Worm (Caenorhabditis elegans) whole organism, young adult: ENCODE data around the gene Y38E10A.3.

Source experiments
- C06A6.2 ChIP-seq: fragments of 200-800 bp; sonication (Bioruptor generic); conservative IDR thresholded peaks from 2 replicates; pipeline ENCODE4 v1.3.6; 2022; ENCODE audit warnings: missing genetic modification characterization, missing compliant biosample characterization
- F10E7.11 ChIP-seq: sonication (generic microtip); optimal IDR thresholded peaks from 2 replicates; lab custom pipeline; 2017; ENCODE audit warnings: mild to moderate bottlenecking, missing genetic modification characterization, moderate library complexity, missing compliant biosample characterization
- F22D6.2 ChIP-seq: sonication (generic microtip); optimal IDR thresholded peaks from 2 replicates; lab custom pipeline; 2016; ENCODE audit warnings: mild to moderate bottlenecking, missing genetic modification characterization, missing compliant biosample characterization
- K11D2.4 ChIP-seq: fragments of 200-800 bp; sonication (Bioruptor generic); IDR thresholded peaks from 2 replicates; pipeline ENCODE4 v1.3.6; 2022; ENCODE audit warnings: missing genetic modification reagents, missing genetic modification characterization, missing compliant biosample characterization
- Y53F4B.3 ChIP-seq: fragments of 200-800 bp; sonication (Bioruptor generic); IDR thresholded peaks from 2 replicates; pipeline ENCODE4 v1.3.6; 2022; ENCODE audit warnings: missing genetic modification reagents, missing genetic modification characterization, missing compliant biosample characterization
- ZK185.1 ChIP-seq: sonication (generic microtip); optimal IDR thresholded peaks from 2 replicates; lab custom pipeline; 2016; ENCODE audit warnings: mild to moderate bottlenecking, missing genetic modification characterization, missing compliant biosample characterization; ENCODE audit not compliant: poor library complexity, severe bottlenecking
- attf-3 ChIP-seq: fragments of 200-800 bp; sonication (Bioruptor generic); conservative IDR thresholded peaks from 2 replicates; pipeline ENCODE4 v1.3.6; 2022; ENCODE audit warnings: missing genetic modification reagents, missing genetic modification characterization, missing compliant biosample characterization
- bed-1 ChIP-seq: fragments of 200-800 bp; sonication (Bioruptor generic); IDR thresholded peaks from 2 replicates; pipeline ENCODE4 v1.3.6; 2022; ENCODE audit warnings: missing genetic modification reagents, missing genetic modification characterization, missing compliant biosample characterization
- ceh-27 ChIP-seq: fragments of 200-800 bp; sonication (Bioruptor generic); optimal IDR thresholded peaks from 2 replicates; lab custom pipeline; 2018; ENCODE audit warnings: mild to moderate bottlenecking, missing genetic modification characterization, moderate library complexity, missing compliant biosample characterization
- dpl-1 ChIP-seq: fragments of 150-350 bp; optimal IDR thresholded peaks from 2 replicates; lab custom pipeline; 2014; ENCODE audit warnings: missing biosample characterization, missing genetic modification reagents, missing genetic modification characterization
- efl-1 ChIP-seq: fragments of 150-350 bp; optimal IDR thresholded peaks from 2 replicates; lab custom pipeline; 2014; ENCODE audit warnings: missing biosample characterization, missing genetic modification reagents, missing genetic modification characterization
- egl-44 ChIP-seq: fragments of 200-800 bp; sonication (Bioruptor generic); IDR thresholded peaks from 2 replicates; pipeline ENCODE4 v1.3.6; 2022; ENCODE audit warnings: missing genetic modification reagents, missing genetic modification characterization, missing compliant biosample characterization
- ekl-4 ChIP-seq: fragments of 200-800 bp; sonication (Bioruptor generic); IDR thresholded peaks from 2 replicates; pipeline ENCODE4 v1.3.6; 2022; ENCODE audit warnings: missing genetic modification reagents, missing genetic modification characterization, missing compliant biosample characterization
- gei-17 ChIP-seq: fragments of 200-800 bp; sonication (Bioruptor generic); optimal IDR thresholded peaks from 2 replicates; lab custom pipeline; 2018; ENCODE audit warnings: mild to moderate bottlenecking, missing genetic modification characterization, missing compliant biosample characterization
- hlh-26 ChIP-seq: fragments of 200-800 bp; sonication (Bioruptor generic); conservative IDR thresholded peaks from 2 replicates; pipeline ENCODE4 v1.3.6; 2022; ENCODE audit warnings: missing genetic modification reagents, missing genetic modification characterization, missing compliant biosample characterization
- hrde-1 ChIP-seq: sonication (generic microtip); optimal IDR thresholded peaks from 2 replicates; lab custom pipeline; 2016; ENCODE audit warnings: missing genetic modification characterization, mild to moderate bottlenecking, missing compliant biosample characterization, moderate library complexity, missing genotype, missing genetic modification reagents, borderline replicate concordance
- lin-54 ChIP-seq: fragments of 200-800 bp; sonication (Bioruptor generic); optimal IDR thresholded peaks from 2 replicates; lab custom pipeline; 2018; ENCODE audit warnings: mild to moderate bottlenecking, missing genetic modification characterization, missing compliant biosample characterization
- madf-6 ChIP-seq: fragments of 200-800 bp; sonication (Bioruptor generic); IDR thresholded peaks from 2 replicates; pipeline ENCODE4 v1.3.6; 2022; ENCODE audit warnings: missing genetic modification reagents, missing genetic modification characterization, missing compliant biosample characterization
- madf-8 ChIP-seq: fragments of 200-800 bp; sonication (Bioruptor generic); conservative IDR thresholded peaks from 2 replicates; pipeline ENCODE4 v1.3.6; 2022; ENCODE audit warnings: missing genetic modification reagents, missing genetic modification characterization, missing compliant biosample characterization
- mes-4 ChIP-seq: sonication (generic microtip); optimal IDR thresholded peaks from 2 replicates; lab custom pipeline; 2016; ENCODE audit warnings: missing genotype, missing genetic modification characterization, missing compliant biosample characterization
- nhr-179 ChIP-seq: sonication (generic microtip); optimal IDR thresholded peaks from 2 replicates; lab custom pipeline; 2016; ENCODE audit warnings: mild to moderate bottlenecking, missing genetic modification characterization, missing compliant biosample characterization
- nhr-27 ChIP-seq: fragments of 200-800 bp; sonication (Bioruptor generic); optimal IDR thresholded peaks from 2 replicates; lab custom pipeline; 2018; ENCODE audit warnings: mild to moderate bottlenecking, missing genetic modification characterization, moderate library complexity, missing compliant biosample characterization
- nhr-80 ChIP-seq: sonication (generic microtip); optimal IDR thresholded peaks from 2 replicates; lab custom pipeline; 2016; ENCODE audit warnings: missing genetic modification characterization, missing compliant biosample characterization
- rpc-1 ChIP-seq, 2 experiments: fragments of 150-350 bp in 1 of 2; sonication (generic microtip) in 1 of 2; optimal IDR thresholded peaks; 2 replicates each; lab custom pipeline; 2014 to 2018; ENCODE audit warnings: missing biosample characterization in 1 of 2, missing genetic modification characterization in 1 of 2, missing genetic modification reagents in 1 of 2, missing genotype in 1 of 2
- sdz-38 ChIP-seq: sonication (generic microtip); optimal IDR thresholded peaks from 2 replicates; lab custom pipeline; 2016; ENCODE audit warnings: missing genotype, missing genetic modification characterization, missing compliant biosample characterization
- somi-1 ChIP-seq: fragments of 200-800 bp; sonication (Bioruptor generic); optimal IDR thresholded peaks from 2 replicates; lab custom pipeline; 2018; ENCODE audit warnings: mild to moderate bottlenecking, missing genetic modification characterization, missing compliant biosample characterization
- sptf-2 ChIP-seq: fragments of 200-800 bp; sonication (Bioruptor generic); optimal IDR thresholded peaks from 2 replicates; lab custom pipeline; 2018; ENCODE audit warnings: mild to moderate bottlenecking, missing genetic modification characterization, missing compliant biosample characterization
- zim-3 ChIP-seq: sonication (generic microtip); optimal IDR thresholded peaks from 2 replicates; lab custom pipeline; 2017; ENCODE audit warnings: mild to moderate bottlenecking, missing genetic modification characterization, moderate library complexity, missing compliant biosample characterization
- ztf-28 ChIP-seq: fragments of 200-800 bp; sonication (Bioruptor generic); IDR thresholded peaks from 2 replicates; pipeline ENCODE4 v1.3.6; 2022; ENCODE audit warnings: missing genetic modification reagents, missing genetic modification characterization, missing compliant biosample characterization
- ztf-3 ChIP-seq: fragments of 200-800 bp; sonication (Bioruptor generic); optimal IDR thresholded peaks from 2 replicates; lab custom pipeline; 2018; ENCODE audit warnings: mild to moderate bottlenecking, missing genetic modification characterization, missing compliant biosample characterization
- ztf-6 ChIP-seq: fragments of 200-800 bp; sonication (Bioruptor generic); IDR thresholded peaks from 2 replicates; pipeline ENCODE4 v1.3.6; 2022; ENCODE audit warnings: missing genetic modification reagents, missing genetic modification characterization, missing compliant biosample characterization

Y38E10A.3 gene

ce11 chrII:12560210-12560609 lies 14.4 kb downstream of the Y38E10A.3 start, which contains the start of gene F49C5.12:
Gene F49C5.12, minus strand, starts transcription at chrII:12560310.
- TF ChIP-seq nhr-179, result no peak
- no peak for TF ChIP-seq ztf-28 (GFP tag; lab: Robert Waterston, UW)
- TF ChIP-seq rpc-1 (optimal IDR thresholded peaks at IDR 0.05; lab: Kevin White, UChicago), result no peak
- no peak for TF ChIP-seq rpc-1 (tag; optimal IDR thresholded peaks at IDR 0.05; lab: Kevin White, UChicago)
- TF ChIP-seq hlh-26 (GFP tag; lab: Robert Waterston, UW), result no peak
- no peak for TF ChIP-seq hrde-1 (tag; lab: Kevin White, UChicago)
- TF ChIP-seq sdz-38 (tag; lab: Kevin White, UChicago), result no peak
- no peak for TF ChIP-seq ztf-6
- TF ChIP-seq egl-44, result no peak
- TF ChIP-seq, all 124 proteins: peak for 0

ce11 chrII:12555579-12555978 lies 19.0 kb downstream of the Y38E10A.3 start, which contains the start of gene F49C5.11:
Gene F49C5.11, plus strand, starts transcription at chrII:12555879.
- TF ChIP-seq nhr-80 (tag; lab: Kevin White, UChicago), result no peak
- TF ChIP-seq ekl-4 (GFP tag; lab: Robert Waterston, UW), result no peak
- no peak for TF ChIP-seq C06A6.2
- TF ChIP-seq ZK185.1 (tag; lab: Kevin White, UChicago), result no peak
- TF ChIP-seq efl-1 (GFP tag; lab: Kevin White, UChicago), result no peak
- TF ChIP-seq K11D2.4 (GFP tag; lab: Robert Waterston, UW), result no peak
- TF ChIP-seq sdz-38 (tag; lab: Kevin White, UChicago), result no peak
- no peak for TF ChIP-seq dpl-1
- no peak for TF ChIP-seq hrde-1 (tag; lab: Kevin White, UChicago)
- TF ChIP-seq bed-1 (GFP tag; lab: Robert Waterston, UW), result no peak
- TF ChIP-seq nhr-27 (tag; lab: Kevin White, UChicago), result no peak

- TF ChIP-seq madf-6 (GFP tag; lab: Robert Waterston, UW) (no peak), C06A6.2 (no peak), attf-3 (GFP tag; lab: Robert Waterston, UW) (no peak), mes-4 (tag; lab: Kevin White, UChicago) (no peak)
- TF ChIP-seq, all 124 proteins: peak for 0
Measured at ce11 chrII:12550940-12551339, 23.6 kb downstream of the Y38E10A.3 start.

ce11 chrII:12549613-12550012 lies 25.0 kb downstream of the Y38E10A.3 start:
- TF ChIP-seq ceh-27 (GFP tag; lab: Kevin White, UChicago) (no peak), sptf-2 (GFP tag; lab: Kevin White, UChicago) (no peak), F10E7.11 (tag; lab: Kevin White, UChicago) (no peak), lin-54 (GFP tag; lab: Kevin White, UChicago) (no peak)
- TF ChIP-seq, all 124 proteins: peak for 0

- TF ChIP-seq F22D6.2 (tag; lab: Kevin White, UChicago), result no peak
- no peak for TF ChIP-seq zim-3 (tag; lab: Kevin White, UChicago)
- TF ChIP-seq ztf-3 (GFP tag; lab: Kevin White, UChicago), result no peak
- TF ChIP-seq madf-8, result no peak
- no peak for TF ChIP-seq bed-1 (GFP tag; lab: Robert Waterston, UW)
- no peak for TF ChIP-seq gei-17 (GFP tag; lab: Kevin White, UChicago)
- no peak for TF ChIP-seq somi-1 (GFP tag; lab: Kevin White, UChicago)
- TF ChIP-seq Y53F4B.3 (GFP tag; lab: Robert Waterston, UW), result no peak
Measured at ce11 chrII:12547547-12547946, 27.0 kb downstream of the Y38E10A.3 start, which contains the start of gene F49C5.16. Gene F49C5.16, plus strand, starts transcription at chrII:12547847.
